Worm (Caenorhabditis elegans): ENCODE data around the gene fbl-1.

Gene fbl-1

DNA sequence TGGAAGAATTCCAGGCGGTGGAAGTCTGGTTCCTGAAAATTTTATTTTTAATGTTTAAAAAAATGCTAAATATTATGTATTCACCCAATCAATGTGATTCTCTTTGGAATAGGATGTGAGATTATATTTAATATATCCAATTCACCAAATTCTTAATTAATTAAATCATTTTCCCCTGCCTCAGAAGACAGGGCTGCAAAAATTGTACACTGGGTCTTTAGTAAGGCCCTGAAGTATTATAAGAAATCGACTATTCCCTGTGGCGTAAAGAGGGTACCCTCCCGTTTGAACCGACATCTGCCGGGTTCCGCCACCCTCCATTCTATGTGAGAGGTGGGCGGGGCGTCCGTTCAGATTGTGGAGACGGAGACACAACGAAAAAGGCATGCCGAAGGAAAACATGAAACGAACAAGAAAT is 29.4 kb upstream of the fbl-1 start (continued):
- TF ChIP-seq rpc-1 (optimal IDR thresholded peaks at IDR 0.05) (no peak), rpc-1 (tag; optimal IDR thresholded peaks at IDR 0.05) (no peak), C17E4.6 (GFP tag; IDR thresholded peaks at IDR 0.05) (0 out of 2 replicates have a peak, but pooled peaks have one; percentile 47), F57C9.4 (tag; optimal IDR thresholded peaks at IDR 0.05) (no peak), egl-18 (GFP tag; IDR thresholded peaks at IDR 0.05) (no peak), F52B5.7 (tag; optimal IDR thresholded peaks at IDR 0.05) (peak; percentile 24), attf-6 (GFP tag; IDR thresholded peaks at IDR 0.05) (peak; percentile 71), dox-1 (GFP tag; IDR thresholded peaks at IDR 0.05) (peak; percentile 69), T07F8.4 (tag; optimal IDR thresholded peaks at IDR 0.05) (no peak), zim-3 (tag; optimal IDR thresholded peaks at IDR 0.05) (no peak), cebp-1 (GFP tag; IDR thresholded peaks at IDR 0.05) (no peak), cebp-1 (tag; optimal IDR thresholded peaks at IDR 0.05) (peak; percentile 62), mxl-1 (tag; optimal IDR thresholded peaks at IDR 0.05) (no peak), lin-26 (GFP tag; IDR thresholded peaks at IDR 0.05) (no peak; the same call in 1 of the 2 replicates), repo-1 (tag; optimal IDR thresholded peaks at IDR 0.05) (peak; percentile 76), ztf-22 (GFP tag; optimal IDR thresholded peaks at IDR 0.05) (no peak), zfh-2 (GFP tag; conservative IDR thresholded peaks at IDR 0.05) (no peak), lin-35 (GFP tag; optimal IDR thresholded peaks at IDR 0.05) (peak in 1 of 3 experiments; percentile 61), dpff-1 (tag; optimal IDR thresholded peaks at IDR 0.05) (no peak), F37B4.10 (GFP tag; IDR thresholded peaks at IDR 0.05) (no peak), nfyb-1 (GFP tag; IDR thresholded peaks at IDR 0.05) (peak; percentile 68; the same call in 1 of the 2 replicates), hlh-26 (GFP tag; conservative IDR thresholded peaks at IDR 0.05) (no peak), K12H6.12 (tag; optimal IDR thresholded peaks at IDR 0.05) (peak; percentile 43), nhr-80 (tag; optimal IDR thresholded peaks at IDR 0.05) (no peak), tbp1 (GFP tag; optimal IDR thresholded peaks at IDR 0.05) (peak; percentile 73), nhr-27 (tag; optimal IDR thresholded peaks at IDR 0.05) (no peak), ceh-100 (GFP tag; IDR thresholded peaks at IDR 0.05) (0 out of 2 replicates have a peak, but pooled peaks have one; percentile 37), F23B12.7 (tag; optimal IDR thresholded peaks at IDR 0.05; ENCODE audit: insufficient read depth) (peak; percentile 17), unc-62 (GFP tag; optimal IDR thresholded peaks at IDR 0.05) (no peak), nhr-179 (tag; optimal IDR thresholded peaks at IDR 0.05) (no peak), sdz-38 (tag; optimal IDR thresholded peaks at IDR 0.05) (no peak), K11D2.4 (GFP tag; IDR thresholded peaks at IDR 0.05) (0 out of 2 replicates have a peak, but pooled peaks have one; percentile 18), madf-10 (tag; optimal IDR thresholded peaks at IDR 0.05) (peak; percentile 42), aptf-2 (GFP tag; conservative IDR thresholded peaks at IDR 0.05) (no peak), snpc-1.3 (tag; optimal IDR thresholded peaks at IDR 0.05; ENCODE audit: insufficient read depth) (peak; percentile 49), B0035.1 (tag; optimal IDR thresholded peaks at IDR 0.05) (no peak), bed-1 (GFP tag; IDR thresholded peaks at IDR 0.05) (no peak), ceh-91 (GFP tag; IDR thresholded peaks at IDR 0.05) (no peak), C06A6.2 (GFP tag; conservative IDR thresholded peaks at IDR 0.05) (no peak; the same call in 1 of the 2 replicates), F55B11.4 (tag; optimal IDR thresholded peaks at IDR 0.05; ENCODE audit: borderline replicate concordance, insufficient read depth) (no peak), hrde-1 (tag; optimal IDR thresholded peaks at IDR 0.05; ENCODE audit: borderline replicate concordance) (peak; percentile 55), somi-1 (GFP tag; optimal IDR thresholded peaks at IDR 0.05) (no peak), gei-17 (GFP tag; optimal IDR thresholded peaks at IDR 0.05) (peak; percentile 55), atf-7 (tag; optimal IDR thresholded peaks at IDR 0.05) (peak; percentile 56), attf-3 (GFP tag; conservative IDR thresholded peaks at IDR 0.05) (0 out of 2 replicates have a peak, but pooled peaks have one; percentile 7), let-526 (GFP tag; IDR thresholded peaks at IDR 0.05) (no peak), ekl-4 (GFP tag; IDR thresholded peaks at IDR 0.05) (peak; percentile 56; the same call in 1 of the 2 replicates), Y53F4B.3 (GFP tag; IDR thresholded peaks at IDR 0.05) (no peak), hsf-1 (GFP tag; IDR thresholded peaks at IDR 0.05) (0 out of 2 replicates have a peak, but pooled peaks have one; percentile 16)
